Worm (Caenorhabditis elegans) whole organism, L1 larva: ENCODE measurements around the gene PDB1.1.

Experiments used
- egl-27 ChIP-seq, 2 experiments: fragments of 150-350 bp in 1 of 2; sonication (generic microtip); optimal IDR thresholded peaks; 3 replicates each; lab custom pipeline; 2017 to 2018; ENCODE audit warnings: missing biosample characterization in 2 of 2, missing genetic modification characterization in 2 of 2, missing genetic modification reagents in 2 of 2
- fkh-10 ChIP-seq: sonication (generic microtip); optimal IDR thresholded peaks from 2 replicates; lab custom pipeline; 2017; ENCODE audit warnings: missing biosample characterization, missing genetic modification reagents, missing genetic modification characterization
- lin-14 ChIP-seq: fragments of 200-800 bp; sonication (Bioruptor generic); optimal IDR thresholded peaks from 2 replicates; lab custom pipeline; 2018; ENCODE audit warnings: mild to moderate bottlenecking, missing genetic modification characterization, moderate library complexity, missing compliant biosample characterization
- lin-39 ChIP-seq: fragments of 150-350 bp; optimal IDR thresholded peaks from 2 replicates; lab custom pipeline; 2014; ENCODE audit warnings: missing biosample characterization, missing genetic modification reagents, missing genetic modification characterization
- nhr-77 ChIP-seq: fragments of 150-350 bp; optimal IDR thresholded peaks from 2 replicates; lab custom pipeline; 2014; ENCODE audit warnings: missing biosample characterization, missing genetic modification characterization
- nhr-85 ChIP-seq: sonication (generic microtip); peaks from one replicate; lab custom pipeline; 2016; ENCODE audit warnings: missing genetic modification characterization, inconsistent platforms, missing compliant biosample characterization
- tlp-1 ChIP-seq: fragments of 150-350 bp; optimal IDR thresholded peaks from 2 replicates; lab custom pipeline; 2014; ENCODE audit warnings: missing biosample characterization, missing genetic modification characterization
- unc-62 ChIP-seq: fragments of 150-350 bp; optimal IDR thresholded peaks from 2 replicates; lab custom pipeline; 2014; ENCODE audit warnings: missing biosample characterization, missing genetic modification reagents, missing genetic modification characterization
- unc-86 ChIP-seq: sonication (generic microtip); optimal IDR thresholded peaks from 2 replicates; lab custom pipeline; 2016; ENCODE audit warnings: missing genetic modification characterization, missing compliant biosample characterization
- zag-1 ChIP-seq: fragments of 150-350 bp; optimal IDR thresholded peaks from 2 replicates; lab custom pipeline; 2014; ENCODE audit warnings: missing biosample characterization, missing genetic modification characterization

DNA sequence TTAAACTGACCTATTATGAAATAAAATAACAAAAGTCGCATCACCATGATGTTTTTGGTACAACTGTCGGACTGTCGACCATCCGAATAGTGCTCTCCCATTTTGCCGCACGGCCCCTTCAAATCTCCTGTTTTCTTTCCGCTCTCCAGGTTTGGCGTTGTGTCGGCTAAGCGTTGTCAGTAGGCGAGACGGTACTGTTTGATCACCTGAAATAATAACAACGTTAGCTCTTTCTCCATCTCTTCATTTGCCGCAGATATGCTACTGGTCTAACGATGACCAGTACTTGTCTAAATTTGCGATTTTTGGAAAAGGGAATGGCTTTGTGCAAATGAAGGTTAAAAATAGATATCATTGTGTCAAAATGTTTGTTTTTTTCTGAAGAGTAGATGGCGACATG lies 39.3 kb downstream of the PDB1.1 start, which contains the start of gene chts-1:
- TF ChIP-seq unc-86 (tag; lab: Kevin White, UChicago) = no peak
- no peak for TF ChIP-seq tlp-1 (tag; lab: Kevin White, UChicago)
- TF ChIP-seq fkh-10 (GFP tag; lab: Kevin White, UChicago) = no peak
- no peak for TF ChIP-seq lin-39
- TF ChIP-seq nhr-77 (tag; lab: Kevin White, UChicago) = no peak
- TF ChIP-seq unc-62 (GFP tag; lab: Kevin White, UChicago) = no peak
- no peak for TF ChIP-seq zag-1
- TF ChIP-seq egl-27 (tag; optimal IDR thresholded peaks at IDR 0.05; lab: Kevin White, UChicago) = no peak
- TF ChIP-seq lin-14 (GFP tag; lab: Kevin White, UChicago) = no peak
- no peak for TF ChIP-seq nhr-85 (tag; lab: Kevin White, UChicago)
